Worm (Caenorhabditis elegans) whole organism, young adult: ENCODE data around the gene T04A8.13.

Source experiments
- B0035.1 ChIP-seq: sonication (generic microtip); optimal IDR thresholded peaks from 2 replicates; lab custom pipeline; 2016; ENCODE audit warnings: missing genetic modification characterization, mild to moderate bottlenecking, missing compliant biosample characterization, missing genotype, missing genetic modification reagents
- C17E4.6 ChIP-seq: fragments of 200-800 bp; sonication (Bioruptor generic); IDR thresholded peaks from 2 replicates; pipeline ENCODE4 v1.3.6; 2022; ENCODE audit warnings: missing genetic modification reagents, missing genetic modification characterization, missing compliant biosample characterization
- F22D6.2 ChIP-seq: sonication (generic microtip); optimal IDR thresholded peaks from 2 replicates; lab custom pipeline; 2016; ENCODE audit warnings: mild to moderate bottlenecking, missing genetic modification characterization, missing compliant biosample characterization
- F49E8.2 ChIP-seq: sonication (generic microtip); optimal IDR thresholded peaks from 3 replicates; lab custom pipeline; 2017; ENCODE audit warnings: missing genetic modification characterization, mild to moderate bottlenecking, missing compliant biosample characterization, antibody characterized with exemption, moderate library complexity; ENCODE audit not compliant: insufficient read depth
- F57C9.4 ChIP-seq: sonication (generic microtip); optimal IDR thresholded peaks from 2 replicates; lab custom pipeline; 2017; ENCODE audit warnings: mild to moderate bottlenecking, missing genetic modification characterization, missing compliant biosample characterization
- K11D2.4 ChIP-seq: fragments of 200-800 bp; sonication (Bioruptor generic); IDR thresholded peaks from 2 replicates; pipeline ENCODE4 v1.3.6; 2022; ENCODE audit warnings: missing genetic modification reagents, missing genetic modification characterization, missing compliant biosample characterization
- K12H6.12 ChIP-seq: fragments of 200-800 bp; sonication (Bioruptor generic); optimal IDR thresholded peaks from 2 replicates; lab custom pipeline; 2018; ENCODE audit warnings: mild to moderate bottlenecking, missing genetic modification characterization, missing compliant biosample characterization
- T07F8.4 ChIP-seq: sonication (generic microtip); optimal IDR thresholded peaks from 2 replicates; lab custom pipeline; 2016; ENCODE audit warnings: mild to moderate bottlenecking, missing genetic modification characterization, moderate library complexity, missing compliant biosample characterization
- T26A5.8 ChIP-seq: sonication (generic microtip); optimal IDR thresholded peaks from 2 replicates; lab custom pipeline; 2016; ENCODE audit warnings: missing genetic modification characterization, missing compliant biosample characterization
- Y53F4B.3 ChIP-seq: fragments of 200-800 bp; sonication (Bioruptor generic); IDR thresholded peaks from 2 replicates; pipeline ENCODE4 v1.3.6; 2022; ENCODE audit warnings: missing genetic modification reagents, missing genetic modification characterization, missing compliant biosample characterization
- Y53G8AR.9 ChIP-seq: fragments of 200-800 bp; sonication (Bioruptor generic); conservative IDR thresholded peaks from 2 replicates; pipeline ENCODE4 v1.3.6; 2022; ENCODE audit warnings: missing genetic modification reagents, missing genetic modification characterization, missing compliant biosample characterization
- Y67H2A.10 ChIP-seq: fragments of 200-800 bp; sonication (Bioruptor generic); conservative IDR thresholded peaks from 2 replicates; pipeline ENCODE4 v1.3.6; 2022; ENCODE audit warnings: missing genetic modification reagents, missing genetic modification characterization, missing compliant biosample characterization
- Y95B8A.8 ChIP-seq: fragments of 200-800 bp; sonication (Bioruptor generic); IDR thresholded peaks from 2 replicates; pipeline ENCODE4 v1.3.6; 2022; ENCODE audit warnings: missing genetic modification reagents, missing genetic modification characterization, missing compliant biosample characterization
- aptf-3 ChIP-seq: fragments of 200-800 bp; sonication (Bioruptor generic); IDR thresholded peaks from 2 replicates; pipeline ENCODE4 v1.3.6; 2022; ENCODE audit warnings: missing genetic modification characterization, missing compliant biosample characterization
- athp-1 ChIP-seq: sonication (generic microtip); optimal IDR thresholded peaks from 2 replicates; lab custom pipeline; 2017; ENCODE audit warnings: mild to moderate bottlenecking, missing genetic modification characterization, missing compliant biosample characterization
- attf-3 ChIP-seq: fragments of 200-800 bp; sonication (Bioruptor generic); conservative IDR thresholded peaks from 2 replicates; pipeline ENCODE4 v1.3.6; 2022; ENCODE audit warnings: missing genetic modification reagents, missing genetic modification characterization, missing compliant biosample characterization
- bed-1 ChIP-seq: fragments of 200-800 bp; sonication (Bioruptor generic); IDR thresholded peaks from 2 replicates; pipeline ENCODE4 v1.3.6; 2022; ENCODE audit warnings: missing genetic modification reagents, missing genetic modification characterization, missing compliant biosample characterization
- ccch-3 ChIP-seq: fragments of 200-800 bp; sonication (Bioruptor generic); optimal IDR thresholded peaks from 2 replicates; lab custom pipeline; 2018; ENCODE audit warnings: mild to moderate bottlenecking, missing genetic modification characterization, missing compliant biosample characterization
- cebp-1 ChIP-seq, 2 experiments: fragments of 200-800 bp in 1 of 2; sonication (Bioruptor generic) in 1 of 2; sonication (generic microtip) in 1 of 2; IDR thresholded peaks in 1 of 2; optimal IDR thresholded peaks in 1 of 2; 2 replicates each; pipeline versions ENCODE4 v1.3.6 to Lab custom; 2017 to 2022; ENCODE audit warnings: missing compliant biosample characterization in 2 of 2, missing genetic modification characterization in 2 of 2, mild to moderate bottlenecking in 1 of 2, missing genetic modification reagents in 1 of 2, moderate library complexity in 1 of 2
- cebp-2 ChIP-seq: fragments of 200-800 bp; sonication (Bioruptor generic); IDR thresholded peaks from 2 replicates; pipeline ENCODE4 v1.3.6; 2022; ENCODE audit warnings: missing genetic modification characterization, missing compliant biosample characterization
- ceh-40 ChIP-seq: fragments of 200-800 bp; sonication (Bioruptor generic); IDR thresholded peaks from 2 replicates; pipeline ENCODE4 v1.3.6; 2022; ENCODE audit warnings: missing genetic modification characterization, missing compliant biosample characterization
- ceh-79 ChIP-seq: sonication (generic microtip); optimal IDR thresholded peaks from 2 replicates; lab custom pipeline; 2017; ENCODE audit warnings: mild to moderate bottlenecking, missing genetic modification characterization, missing compliant biosample characterization
- ceh-91 ChIP-seq: fragments of 200-800 bp; sonication (Bioruptor generic); IDR thresholded peaks from 2 replicates; pipeline ENCODE4 v1.3.6; 2022; ENCODE audit warnings: missing genetic modification reagents, missing genetic modification characterization, missing compliant biosample characterization
- die-1 ChIP-seq: sonication (generic microtip); optimal IDR thresholded peaks from 2 replicates; lab custom pipeline; 2016; ENCODE audit warnings: missing genotype, mild to moderate bottlenecking, missing genetic modification characterization, missing compliant biosample characterization
- dpff-1 ChIP-seq: sonication (generic microtip); optimal IDR thresholded peaks from 2 replicates; lab custom pipeline; 2017; ENCODE audit warnings: mild to moderate bottlenecking, missing genetic modification characterization, missing compliant biosample characterization
- dpl-1 ChIP-seq: fragments of 150-350 bp; optimal IDR thresholded peaks from 2 replicates; lab custom pipeline; 2014; ENCODE audit warnings: missing biosample characterization, missing genetic modification reagents, missing genetic modification characterization
- efl-1 ChIP-seq: fragments of 150-350 bp; optimal IDR thresholded peaks from 2 replicates; lab custom pipeline; 2014; ENCODE audit warnings: missing biosample characterization, missing genetic modification reagents, missing genetic modification characterization
- egrh-3 ChIP-seq: fragments of 200-800 bp; sonication (Bioruptor generic); IDR thresholded peaks from 2 replicates; pipeline ENCODE4 v1.3.6; 2022; ENCODE audit warnings: missing genetic modification reagents, missing genetic modification characterization, missing compliant biosample characterization
- fkh-3 ChIP-seq: sonication (generic microtip); optimal IDR thresholded peaks from 2 replicates; lab custom pipeline; 2016; ENCODE audit warnings: mild to moderate bottlenecking, missing genetic modification characterization, missing compliant biosample characterization
- hlh-26 ChIP-seq: fragments of 200-800 bp; sonication (Bioruptor generic); conservative IDR thresholded peaks from 2 replicates; pipeline ENCODE4 v1.3.6; 2022; ENCODE audit warnings: missing genetic modification reagents, missing genetic modification characterization, missing compliant biosample characterization
- hmg-20 ChIP-seq: fragments of 200-800 bp; sonication (Bioruptor generic); IDR thresholded peaks from 2 replicates; pipeline ENCODE4 v1.3.6; 2022; ENCODE audit warnings: missing genetic modification reagents, missing genetic modification characterization, missing compliant biosample characterization
- lag-1 ChIP-seq: fragments of 200-800 bp; sonication (Bioruptor generic); IDR thresholded peaks from 2 replicates; pipeline ENCODE4 v1.3.6; 2022; ENCODE audit warnings: missing genetic modification reagents, missing genetic modification characterization, missing compliant biosample characterization
- lin-26 ChIP-seq: fragments of 200-800 bp; sonication (Bioruptor generic); IDR thresholded peaks from 2 replicates; pipeline ENCODE4 v1.3.6; 2022; ENCODE audit warnings: missing genetic modification reagents, missing genetic modification characterization, missing compliant biosample characterization
- lin-40 ChIP-seq: sonication (generic microtip); optimal IDR thresholded peaks from 2 replicates; lab custom pipeline; 2016; ENCODE audit warnings: missing genetic modification characterization, mild to moderate bottlenecking, missing compliant biosample characterization, missing genotype, missing genetic modification reagents
- lin-54 ChIP-seq: fragments of 200-800 bp; sonication (Bioruptor generic); optimal IDR thresholded peaks from 2 replicates; lab custom pipeline; 2018; ENCODE audit warnings: mild to moderate bottlenecking, missing genetic modification characterization, missing compliant biosample characterization
- lsl-1 ChIP-seq: fragments of 200-800 bp; sonication (Bioruptor generic); optimal IDR thresholded peaks from 2 replicates; lab custom pipeline; 2018; ENCODE audit warnings: mild to moderate bottlenecking, missing genetic modification characterization, moderate library complexity, missing compliant biosample characterization
- madf-10 ChIP-seq: sonication (generic microtip); optimal IDR thresholded peaks from 2 replicates; lab custom pipeline; 2016; ENCODE audit warnings: mild to moderate bottlenecking, missing genetic modification characterization, missing compliant biosample characterization
- madf-6 ChIP-seq: fragments of 200-800 bp; sonication (Bioruptor generic); IDR thresholded peaks from 2 replicates; pipeline ENCODE4 v1.3.6; 2022; ENCODE audit warnings: missing genetic modification reagents, missing genetic modification characterization, missing compliant biosample characterization
- mxl-1 ChIP-seq: sonication (generic microtip); optimal IDR thresholded peaks from 2 replicates; lab custom pipeline; 2016; ENCODE audit warnings: missing genetic modification characterization, missing compliant biosample characterization
- rpc-1 ChIP-seq, 2 experiments: fragments of 150-350 bp in 1 of 2; sonication (generic microtip) in 1 of 2; optimal IDR thresholded peaks; 2 replicates each; lab custom pipeline; 2014 to 2018; ENCODE audit warnings: missing biosample characterization in 1 of 2, missing genetic modification characterization in 1 of 2, missing genetic modification reagents in 1 of 2, missing genotype in 1 of 2
- snpc-3.4 ChIP-seq: sonication (generic microtip); optimal IDR thresholded peaks from 2 replicates; lab custom pipeline; 2017; ENCODE audit warnings: missing genetic modification characterization, mild to moderate bottlenecking, missing compliant biosample characterization, antibody characterized with exemption, moderate library complexity, missing genotype, missing genetic modification reagents
- somi-1 ChIP-seq: fragments of 200-800 bp; sonication (Bioruptor generic); optimal IDR thresholded peaks from 2 replicates; lab custom pipeline; 2018; ENCODE audit warnings: mild to moderate bottlenecking, missing genetic modification characterization, missing compliant biosample characterization
- unc-130 ChIP-seq: sonication (generic microtip); optimal IDR thresholded peaks from 2 replicates; lab custom pipeline; 2016; ENCODE audit warnings: missing genetic modification reagents, missing genetic modification characterization, missing compliant biosample characterization
- unc-62 ChIP-seq: fragments of 150-350 bp; optimal IDR thresholded peaks from 2 replicates; lab custom pipeline; 2014; ENCODE audit warnings: missing biosample characterization, missing genetic modification reagents, missing genetic modification characterization
- xnd-1 ChIP-seq: sonication (generic microtip); optimal IDR thresholded peaks from 2 replicates; lab custom pipeline; 2016; ENCODE audit warnings: missing genotype, missing genetic modification reagents, missing genetic modification characterization, missing compliant biosample characterization
- ztf-22 ChIP-seq: fragments of 200-800 bp; sonication (Bioruptor generic); optimal IDR thresholded peaks from 2 replicates; lab custom pipeline; 2018; ENCODE audit warnings: mild to moderate bottlenecking, missing genetic modification characterization, moderate library complexity, missing compliant biosample characterization
- ztf-26 ChIP-seq: sonication (generic microtip); optimal IDR thresholded peaks from 2 replicates; lab custom pipeline; 2017; ENCODE audit warnings: missing genetic modification characterization, missing compliant biosample characterization
- ztf-3 ChIP-seq: fragments of 200-800 bp; sonication (Bioruptor generic); optimal IDR thresholded peaks from 2 replicates; lab custom pipeline; 2018; ENCODE audit warnings: mild to moderate bottlenecking, missing genetic modification characterization, missing compliant biosample characterization

Gene T04A8.13

DNA sequence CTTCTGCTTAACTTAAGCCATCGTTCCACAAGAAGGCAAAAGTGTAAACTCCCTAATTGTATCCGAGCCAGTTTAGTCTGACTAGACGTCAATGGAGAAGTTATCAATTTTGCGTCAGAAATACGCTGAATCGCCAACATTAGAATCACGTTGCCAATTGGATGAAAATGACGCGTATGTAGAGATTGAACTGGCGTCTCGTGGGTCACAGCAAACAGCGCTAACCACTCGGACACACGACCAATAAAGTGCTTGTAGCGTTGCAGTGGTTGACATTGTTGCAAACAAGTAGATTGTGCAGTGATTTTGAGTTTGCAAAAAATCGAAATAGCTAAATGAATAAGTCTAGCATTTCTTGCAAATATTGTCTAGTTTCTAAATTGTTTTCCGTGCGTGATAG, 17.2 kb upstream of the T04A8.13 start (continued):
- TF ChIP-seq mxl-1 (tag; lab: Kevin White, UChicago) (peak; percentile 92), snpc-3.4 (peak; percentile 91), ceh-79 (peak; percentile 64), egrh-3 (GFP tag; lab: Robert Waterston, UW) (peak; percentile 28; the same call in 1 of the 2 replicates), cebp-2 (peak; percentile 96), ztf-22 (peak; percentile 53), lag-1 (no peak), B0035.1 (tag; lab: Kevin White, UChicago) (peak; percentile 17), unc-130 (GFP tag; lab: Kevin White, UChicago) (peak; percentile 76), cebp-1 (GFP tag; IDR thresholded peaks at IDR 0.05; lab: Robert Waterston, UW) (peak; percentile 50; the same call in 1 of the 2 replicates), cebp-1 (tag; optimal IDR thresholded peaks at IDR 0.05; lab: Kevin White, UChicago) (no peak), Y67H2A.10 (GFP tag; lab: Robert Waterston, UW) (peak; percentile 60; the same call in 1 of the 2 replicates), dpl-1 (GFP tag; lab: Kevin White, UChicago) (no peak), hlh-26 (no peak), xnd-1 (tag; lab: Kevin White, UChicago) (peak; percentile 26), C17E4.6 (no peak), F57C9.4 (tag; lab: Kevin White, UChicago) (peak; percentile 64), lin-54 (peak; percentile 77), rpc-1 (optimal IDR thresholded peaks at IDR 0.05; lab: Kevin White, UChicago) (peak; percentile 91), rpc-1 (tag; optimal IDR thresholded peaks at IDR 0.05; lab: Kevin White, UChicago) (peak; percentile 100), hmg-20 (GFP tag; lab: Robert Waterston, UW) (0 out of 2 replicates have a peak, but pooled peaks have one; percentile 59), aptf-3 (GFP tag; lab: Robert Waterston, UW) (peak; percentile 90), Y95B8A.8 (GFP tag; lab: Robert Waterston, UW) (0 out of 2 replicates have a peak, but pooled peaks have one; percentile 63), dpff-1 (tag; lab: Kevin White, UChicago) (no peak), ztf-3 (GFP tag; lab: Kevin White, UChicago) (peak; percentile 36), die-1 (tag; lab: Kevin White, UChicago) (peak; percentile 95), bed-1 (GFP tag; lab: Robert Waterston, UW) (no peak), unc-62 (peak; percentile 26), Y53G8AR.9 (GFP tag; lab: Robert Waterston, UW) (peak; percentile 77), F49E8.2 (peak; percentile 90), lsl-1 (GFP tag; lab: Kevin White, UChicago) (peak; percentile 67), lin-40 (tag; lab: Kevin White, UChicago) (no peak), ztf-26 (tag; lab: Kevin White, UChicago) (peak; percentile 4), madf-10 (tag; lab: Kevin White, UChicago) (peak; percentile 74), T26A5.8 (tag; lab: Kevin White, UChicago) (peak; percentile 79), F22D6.2 (tag; lab: Kevin White, UChicago) (peak; percentile 26), attf-3 (GFP tag; lab: Robert Waterston, UW) (0 out of 2 replicates have a peak, but pooled peaks have one; percentile 26), ceh-91 (GFP tag; lab: Robert Waterston, UW) (0 out of 2 replicates have a peak, but pooled peaks have one; percentile 26), K11D2.4 (peak; percentile 65; the same call in 1 of the 2 replicates), ceh-40 (GFP tag; lab: Robert Waterston, UW) (peak; percentile 76; the same call in 1 of the 2 replicates), madf-6 (GFP tag; lab: Robert Waterston, UW) (peak; percentile 74; the same call in 1 of the 2 replicates), somi-1 (GFP tag; lab: Kevin White, UChicago) (peak; percentile 51), lin-26 (GFP tag; lab: Robert Waterston, UW) (peak; percentile 97), ccch-3 (peak; percentile 85), efl-1 (GFP tag; lab: Kevin White, UChicago) (peak; percentile 40), K12H6.12 (tag; lab: Kevin White, UChicago) (peak; percentile 61), athp-1 (tag; lab: Kevin White, UChicago) (peak; percentile 94), fkh-3 (tag; lab: Kevin White, UChicago) (no peak), T07F8.4 (peak; percentile 87), Y53F4B.3 (peak; percentile 74; the same call in 1 of the 2 replicates)
